Worm (Caenorhabditis elegans) whole organism, late embryonic: ENCODE results near the gene ptr-18.

Experiments used
- ceh-6 ChIP-seq: fragments of 200-800 bp; sonication (Bioruptor generic); optimal IDR thresholded peaks from 2 replicates; lab custom pipeline; 2018; ENCODE audit warnings: mild to moderate bottlenecking, missing genetic modification characterization, missing compliant biosample characterization
- hlh-6 ChIP-seq: sonication (generic microtip); optimal IDR thresholded peaks from 2 replicates; lab custom pipeline; 2016; ENCODE audit warnings: missing genotype, missing genetic modification characterization, missing compliant biosample characterization
- pat-9 ChIP-seq: fragments of 200-800 bp; sonication (Bioruptor generic); optimal IDR thresholded peaks from 2 replicates; lab custom pipeline; 2018; ENCODE audit warnings: mild to moderate bottlenecking, missing genetic modification characterization, moderate library complexity, missing compliant biosample characterization
- pros-1 ChIP-seq: fragments of 150-350 bp; optimal IDR thresholded peaks from 2 replicates; lab custom pipeline; 2014; ENCODE audit warnings: missing biosample characterization, missing genetic modification reagents, missing genetic modification characterization

The ptr-18 gene

ce11 chrII:13025794-13026412 lies 60.6 kb downstream of the ptr-18 start, which contains the start of gene max-2:
Gene max-2, minus strand, starts transcription at chrII:13025844.
- TF ChIP-seq pros-1 (tag; lab: Kevin White, UChicago) (no peak), pat-9 (tag; lab: Kevin White, UChicago) (no peak), ceh-6 (GFP tag; lab: Kevin White, UChicago) (no peak), hlh-6 (tag; lab: Kevin White, UChicago) (no peak)
